Worm (Caenorhabditis elegans) whole organism, young adult: Measurements from ENCODE around the gene orai-1.
"Not testable (repeated sequence)": the region's sequence is repeated elsewhere in the genome, so short reads cannot be mapped to it uniquely, and the experiment has no call there.

ENCODE experiments used
- B0019.2 ChIP-seq: fragments of 200-800 bp; sonication (Bioruptor generic); conservative IDR thresholded peaks from 2 replicates; pipeline ENCODE4 v1.3.6; 2022; ENCODE audit warnings: missing genetic modification reagents, missing genetic modification characterization, missing compliant biosample characterization
- F22D6.2 ChIP-seq: sonication (generic microtip); optimal IDR thresholded peaks from 2 replicates; lab custom pipeline; 2016; ENCODE audit warnings: mild to moderate bottlenecking, missing genetic modification characterization, missing compliant biosample characterization
- F57A8.1 ChIP-seq: fragments of 200-800 bp; sonication (Bioruptor generic); optimal IDR thresholded peaks from 2 replicates; lab custom pipeline; 2018; ENCODE audit warnings: mild to moderate bottlenecking, missing genetic modification characterization, moderate library complexity, missing compliant biosample characterization
- F57C9.4 ChIP-seq: sonication (generic microtip); optimal IDR thresholded peaks from 2 replicates; lab custom pipeline; 2017; ENCODE audit warnings: mild to moderate bottlenecking, missing genetic modification characterization, missing compliant biosample characterization
- K12H6.12 ChIP-seq: fragments of 200-800 bp; sonication (Bioruptor generic); optimal IDR thresholded peaks from 2 replicates; lab custom pipeline; 2018; ENCODE audit warnings: mild to moderate bottlenecking, missing genetic modification characterization, missing compliant biosample characterization
- Y53F4B.3 ChIP-seq: fragments of 200-800 bp; sonication (Bioruptor generic); IDR thresholded peaks from 2 replicates; pipeline ENCODE4 v1.3.6; 2022; ENCODE audit warnings: missing genetic modification reagents, missing genetic modification characterization, missing compliant biosample characterization
- akir-1 ChIP-seq: fragments of 200-800 bp; sonication (Bioruptor generic); optimal IDR thresholded peaks from 2 replicates; lab custom pipeline; 2018; ENCODE audit warnings: mild to moderate bottlenecking, missing genetic modification characterization, moderate library complexity, missing compliant biosample characterization
- aptf-2 ChIP-seq: fragments of 200-800 bp; sonication (Bioruptor generic); conservative IDR thresholded peaks from 2 replicates; pipeline ENCODE4 v1.3.6; 2022; ENCODE audit warnings: missing genetic modification reagents, missing genetic modification characterization, missing compliant biosample characterization
- aptf-3 ChIP-seq: fragments of 200-800 bp; sonication (Bioruptor generic); IDR thresholded peaks from 2 replicates; pipeline ENCODE4 v1.3.6; 2022; ENCODE audit warnings: missing genetic modification characterization, missing compliant biosample characterization
- athp-1 ChIP-seq: sonication (generic microtip); optimal IDR thresholded peaks from 2 replicates; lab custom pipeline; 2017; ENCODE audit warnings: mild to moderate bottlenecking, missing genetic modification characterization, missing compliant biosample characterization
- attf-5 ChIP-seq: fragments of 200-800 bp; sonication (Bioruptor generic); optimal IDR thresholded peaks from 2 replicates; lab custom pipeline; 2018; ENCODE audit warnings: mild to moderate bottlenecking, missing genetic modification characterization, missing compliant biosample characterization
- attf-6 ChIP-seq: fragments of 200-800 bp; sonication (Bioruptor generic); IDR thresholded peaks from 2 replicates; pipeline ENCODE4 v1.3.6; 2022; ENCODE audit warnings: missing genetic modification reagents, missing genetic modification characterization, missing compliant biosample characterization
- bed-2 ChIP-seq: fragments of 200-800 bp; sonication (Bioruptor generic); IDR thresholded peaks from 2 replicates; pipeline ENCODE4 v1.3.6; 2022; ENCODE audit warnings: missing genetic modification reagents, missing genetic modification characterization, missing compliant biosample characterization
- cebp-2 ChIP-seq: fragments of 200-800 bp; sonication (Bioruptor generic); IDR thresholded peaks from 2 replicates; pipeline ENCODE4 v1.3.6; 2022; ENCODE audit warnings: missing genetic modification characterization, missing compliant biosample characterization
- ceh-100 ChIP-seq: fragments of 200-800 bp; sonication (Bioruptor generic); IDR thresholded peaks from 2 replicates; pipeline ENCODE4 v1.3.6; 2022; ENCODE audit warnings: missing genetic modification reagents, missing genetic modification characterization, missing compliant biosample characterization
- ceh-27 ChIP-seq: fragments of 200-800 bp; sonication (Bioruptor generic); optimal IDR thresholded peaks from 2 replicates; lab custom pipeline; 2018; ENCODE audit warnings: mild to moderate bottlenecking, missing genetic modification characterization, moderate library complexity, missing compliant biosample characterization
- ceh-58 ChIP-seq: fragments of 200-800 bp; sonication (Bioruptor generic); IDR thresholded peaks from 2 replicates; pipeline ENCODE4 v1.3.6; 2022; ENCODE audit warnings: missing genetic modification characterization, missing compliant biosample characterization
- ceh-79 ChIP-seq: sonication (generic microtip); optimal IDR thresholded peaks from 2 replicates; lab custom pipeline; 2017; ENCODE audit warnings: mild to moderate bottlenecking, missing genetic modification characterization, missing compliant biosample characterization
- die-1 ChIP-seq: sonication (generic microtip); optimal IDR thresholded peaks from 2 replicates; lab custom pipeline; 2016; ENCODE audit warnings: missing genotype, mild to moderate bottlenecking, missing genetic modification characterization, missing compliant biosample characterization
- dpff-1 ChIP-seq: sonication (generic microtip); optimal IDR thresholded peaks from 2 replicates; lab custom pipeline; 2017; ENCODE audit warnings: mild to moderate bottlenecking, missing genetic modification characterization, missing compliant biosample characterization
- dpl-1 ChIP-seq: fragments of 150-350 bp; optimal IDR thresholded peaks from 2 replicates; lab custom pipeline; 2014; ENCODE audit warnings: missing biosample characterization, missing genetic modification reagents, missing genetic modification characterization
- egl-44 ChIP-seq: fragments of 200-800 bp; sonication (Bioruptor generic); IDR thresholded peaks from 2 replicates; pipeline ENCODE4 v1.3.6; 2022; ENCODE audit warnings: missing genetic modification reagents, missing genetic modification characterization, missing compliant biosample characterization
- hsf-1 ChIP-seq: fragments of 200-800 bp; sonication (Bioruptor generic); IDR thresholded peaks from 2 replicates; pipeline ENCODE4 v1.3.6; 2022; ENCODE audit warnings: missing genetic modification reagents, missing genetic modification characterization, missing compliant biosample characterization
- lin-35 ChIP-seq, 3 experiments: fragments of 150-350 bp in 2 of 3; sonication (generic microtip) in 1 of 3; optimal IDR thresholded peaks; 2 replicates each; lab custom pipeline; 2014 to 2018; ENCODE audit warnings: missing biosample characterization in 3 of 3, missing genetic modification characterization in 3 of 3, missing genetic modification reagents in 3 of 3
- lir-1 ChIP-seq: fragments of 200-800 bp; sonication (Bioruptor generic); conservative IDR thresholded peaks from 2 replicates; pipeline ENCODE4 v1.3.6; 2022; ENCODE audit warnings: missing genetic modification reagents, missing genetic modification characterization, missing compliant biosample characterization
- madf-10 ChIP-seq: sonication (generic microtip); optimal IDR thresholded peaks from 2 replicates; lab custom pipeline; 2016; ENCODE audit warnings: mild to moderate bottlenecking, missing genetic modification characterization, missing compliant biosample characterization
- madf-6 ChIP-seq: fragments of 200-800 bp; sonication (Bioruptor generic); IDR thresholded peaks from 2 replicates; pipeline ENCODE4 v1.3.6; 2022; ENCODE audit warnings: missing genetic modification reagents, missing genetic modification characterization, missing compliant biosample characterization
- madf-8 ChIP-seq: fragments of 200-800 bp; sonication (Bioruptor generic); conservative IDR thresholded peaks from 2 replicates; pipeline ENCODE4 v1.3.6; 2022; ENCODE audit warnings: missing genetic modification reagents, missing genetic modification characterization, missing compliant biosample characterization
- mes-4 ChIP-seq: sonication (generic microtip); optimal IDR thresholded peaks from 2 replicates; lab custom pipeline; 2016; ENCODE audit warnings: missing genotype, missing genetic modification characterization, missing compliant biosample characterization
- mxl-1 ChIP-seq: sonication (generic microtip); optimal IDR thresholded peaks from 2 replicates; lab custom pipeline; 2016; ENCODE audit warnings: missing genetic modification characterization, missing compliant biosample characterization
- nhr-80 ChIP-seq: sonication (generic microtip); optimal IDR thresholded peaks from 2 replicates; lab custom pipeline; 2016; ENCODE audit warnings: missing genetic modification characterization, missing compliant biosample characterization
- pbrm-1 ChIP-seq: fragments of 200-800 bp; sonication (Bioruptor generic); IDR thresholded peaks from 2 replicates; pipeline ENCODE4 v1.3.6; 2022; ENCODE audit warnings: missing genetic modification reagents, missing genetic modification characterization, missing compliant biosample characterization
- pha-4 ChIP-seq: fragments of 150-350 bp; sonication (generic microtip); optimal IDR thresholded peaks from 2 replicates; lab custom pipeline; 2014; ENCODE audit warnings: missing biosample characterization, missing genetic modification reagents, missing genetic modification characterization
- sea-2 ChIP-seq: fragments of 200-800 bp; sonication (Bioruptor generic); IDR thresholded peaks from 2 replicates; pipeline ENCODE4 v1.3.6; 2022; ENCODE audit warnings: missing genetic modification characterization, missing compliant biosample characterization
- xnd-1 ChIP-seq: sonication (generic microtip); optimal IDR thresholded peaks from 2 replicates; lab custom pipeline; 2016; ENCODE audit warnings: missing genotype, missing genetic modification reagents, missing genetic modification characterization, missing compliant biosample characterization
- zim-3 ChIP-seq: sonication (generic microtip); optimal IDR thresholded peaks from 2 replicates; lab custom pipeline; 2017; ENCODE audit warnings: mild to moderate bottlenecking, missing genetic modification characterization, moderate library complexity, missing compliant biosample characterization

The orai-1 gene

ce11 chrIII:683318-683717, 36.8 kb downstream of the orai-1 start, which contains the start of gene W02B3.4:
W02B3.4 (minus strand) TSS chrIII:683418.
- TF ChIP-seq xnd-1 (tag; lab: Kevin White, UChicago) (no peak), madf-10 (tag; lab: Kevin White, UChicago) (no peak), sea-2 (GFP tag; lab: Robert Waterston, UW) (no peak), F22D6.2 (tag; lab: Kevin White, UChicago) (no peak), athp-1 (tag; lab: Kevin White, UChicago) (no peak), ceh-100 (GFP tag; lab: Robert Waterston, UW) (no peak), madf-8 (GFP tag; lab: Robert Waterston, UW) (no peak), F57A8.1 (GFP tag; lab: Kevin White, UChicago) (no peak), dpl-1 (no peak), pha-4 (no peak), mes-4 (no peak), bed-2 (GFP tag; lab: Robert Waterston, UW) (no peak), Y53F4B.3 (GFP tag; lab: Robert Waterston, UW) (no peak), lin-35 (GFP tag; optimal IDR thresholded peaks at IDR 0.05; lab: Kevin White, UChicago) (no peak), lir-1 (GFP tag; lab: Robert Waterston, UW) (no peak), cebp-2 (GFP tag; lab: Robert Waterston, UW) (no peak), attf-6 (GFP tag; lab: Robert Waterston, UW) (no peak)

DNA sequence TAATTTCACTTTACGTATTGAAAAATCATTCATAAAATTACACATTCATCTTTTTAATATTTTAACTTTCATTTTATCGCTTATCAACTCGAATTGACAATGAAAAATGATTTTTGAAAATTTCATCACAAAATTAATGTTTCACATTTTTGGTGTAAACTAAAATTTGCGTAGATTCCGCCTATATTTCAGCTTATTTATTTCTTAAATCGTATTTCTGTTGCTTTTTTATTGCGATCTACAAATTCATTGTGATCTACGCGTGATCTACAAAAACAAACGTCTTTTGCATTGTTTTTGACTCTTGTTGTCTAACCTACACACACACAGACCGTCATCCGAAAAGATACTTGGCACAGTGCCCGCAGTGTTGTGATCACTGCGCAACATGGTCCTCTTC, 41.5 kb downstream of the orai-1 start:
- TF ChIP-seq B0019.2 (GFP tag; lab: Robert Waterston, UW), result no peak
- no peak for TF ChIP-seq ceh-58 (GFP tag; lab: Robert Waterston, UW)
- peak; percentile 26; the same call in 1 of the 2 replicates for TF ChIP-seq madf-6 (GFP tag; lab: Robert Waterston, UW)

DNA sequence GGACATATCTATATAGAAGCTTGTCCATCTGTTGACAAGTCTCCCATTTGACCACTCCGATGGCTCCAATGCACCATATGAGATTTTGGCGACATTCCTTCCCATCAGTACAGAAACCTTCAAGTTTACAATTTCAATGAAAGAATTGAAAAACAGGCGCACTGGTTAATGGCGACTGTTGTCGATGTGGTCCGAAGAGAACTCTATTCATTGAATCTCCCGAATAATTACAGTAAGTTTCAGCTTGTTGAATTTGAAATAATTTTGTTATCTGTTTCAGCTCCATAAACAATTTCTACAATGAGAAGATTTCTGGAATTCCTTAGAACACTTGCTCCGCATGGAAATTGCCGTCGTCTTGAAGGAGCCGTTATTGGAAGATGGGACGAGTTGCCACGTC, 42.3 kb downstream of the orai-1 start, which contains the start of gene elf-1:
Gene elf-1 (plus strand): TSS at position 301 of the 400 bp plus-strand sequence.
- not testable (repeated sequence) for TF ChIP-seq attf-5 (GFP tag; lab: Kevin White, UChicago); egl-44 (GFP tag; lab: Robert Waterston, UW); F57C9.4

- TF ChIP-seq ceh-79 (tag; lab: Kevin White, UChicago) (no peak), die-1 (tag; lab: Kevin White, UChicago) (no peak), aptf-3 (GFP tag; lab: Robert Waterston, UW) (no peak), aptf-2 (GFP tag; lab: Robert Waterston, UW) (no peak), zim-3 (tag; lab: Kevin White, UChicago) (no peak), ceh-27 (GFP tag; lab: Kevin White, UChicago) (no peak), sea-2 (GFP tag; lab: Robert Waterston, UW) (no peak), F22D6.2 (tag; lab: Kevin White, UChicago) (no peak), dpff-1 (tag; lab: Kevin White, UChicago) (no peak), mxl-1 (tag; lab: Kevin White, UChicago) (no peak), akir-1 (GFP tag; lab: Kevin White, UChicago) (no peak), ceh-58 (GFP tag; lab: Robert Waterston, UW) (no peak), hsf-1 (no peak), pbrm-1 (GFP tag; lab: Robert Waterston, UW) (no peak), K12H6.12 (tag; lab: Kevin White, UChicago) (no peak), nhr-80 (tag; lab: Kevin White, UChicago) (no peak)
Observed at ce11 chrIII:691933-692332, 45.4 kb downstream of the orai-1 start, which contains the start of gene W02B3.7. W02B3.7 (minus strand) TSS chrIII:692033.
